Fruit fly (Drosophila melanogaster): ENCODE results near the gene CG13028.

DNA sequence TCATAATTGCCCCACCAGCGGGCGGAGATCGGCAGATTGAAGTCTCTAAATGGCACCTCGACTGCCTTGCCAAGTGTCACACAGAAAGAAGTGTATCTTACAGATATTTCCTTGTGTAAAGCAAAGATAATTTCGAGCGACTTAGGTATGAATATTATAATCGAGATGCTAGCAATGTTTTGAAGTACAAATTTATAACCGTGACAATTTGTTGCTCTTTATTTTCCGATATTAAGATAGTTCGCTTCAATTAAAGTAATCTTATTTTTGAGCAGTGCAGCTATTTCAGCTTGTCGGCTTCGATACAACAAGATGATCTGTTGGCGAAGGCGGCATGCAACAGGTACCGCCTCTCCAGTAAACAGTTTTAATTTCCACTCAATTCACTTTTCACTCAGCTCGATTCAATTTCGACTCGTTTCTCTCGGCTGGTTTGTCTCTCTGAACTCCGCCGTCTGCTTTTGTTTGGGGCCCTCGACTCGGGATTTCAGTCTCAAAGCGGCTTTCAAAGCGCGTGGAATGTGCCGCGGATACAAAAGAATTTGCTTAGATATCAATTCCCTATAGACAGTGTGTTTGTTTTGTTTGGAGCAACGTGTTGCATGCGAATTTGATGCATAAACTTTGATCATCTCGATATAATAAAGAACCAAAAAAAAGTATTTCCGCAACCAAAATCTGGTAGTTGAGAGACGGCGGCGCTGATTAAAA, 7.1 kb upstream of the CG13028 start:
- no peak for TF ChIP-seq CG8478 (optimal IDR thresholded peaks at IDR 0.05)
- no peak for TF ChIP-seq usp (GFP tag; optimal IDR thresholded peaks at IDR 0.05)
- no peak for TF ChIP-seq psq (optimal IDR thresholded peaks at IDR 0.05)

Measured in whole organism.